Worm (Caenorhabditis elegans) whole organism, L4/young adult: Measurements from ENCODE around the gene cdc-48.1.

Experiments used
- W03F9.2 ChIP-seq: fragments of 150-350 bp; optimal IDR thresholded peaks from 2 replicates; lab custom pipeline; 2014; ENCODE audit warnings: missing biosample characterization, missing genetic modification characterization
- dao-5 ChIP-seq: sonication (generic microtip); optimal IDR thresholded peaks from 2 replicates; lab custom pipeline; 2016; ENCODE audit warnings: missing genotype, missing genetic modification characterization, moderate library complexity, missing compliant biosample characterization
- him-1 ChIP-seq: sonication (generic microtip); optimal IDR thresholded peaks from 2 replicates; lab custom pipeline; 2016; ENCODE audit warnings: missing genotype, missing genetic modification reagents, missing genetic modification characterization, missing compliant biosample characterization

The cdc-48.1 gene

DNA sequence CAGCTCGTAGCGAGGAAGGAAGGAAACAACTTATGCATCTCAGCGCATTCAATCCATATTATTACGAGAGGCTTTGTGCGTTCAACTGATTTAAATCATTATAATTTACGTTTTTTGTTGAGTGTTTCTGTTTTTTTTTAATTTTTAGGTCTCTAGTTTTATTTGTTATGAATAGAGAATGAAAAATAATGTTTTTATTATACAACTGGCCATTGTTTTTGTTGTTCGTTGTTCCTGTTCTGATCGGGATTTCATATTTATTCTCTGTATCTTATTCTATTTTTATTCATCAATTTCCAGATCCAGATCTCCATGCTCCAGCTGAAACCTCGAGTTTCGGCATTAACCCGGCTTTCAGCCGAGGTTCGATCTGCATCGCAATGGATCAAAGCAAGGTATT lies 19.1 kb upstream of the cdc-48.1 start, which contains the start of gene mrps-22:
Gene mrps-22, plus strand, starts transcription at position 301 of the 400 bp plus-strand sequence.
- TF ChIP-seq W03F9.2 (tag; lab: Kevin White, UChicago) (no peak), him-1 (tag; lab: Kevin White, UChicago) (no peak), dao-5 (tag; lab: Kevin White, UChicago) (no peak)

DNA sequence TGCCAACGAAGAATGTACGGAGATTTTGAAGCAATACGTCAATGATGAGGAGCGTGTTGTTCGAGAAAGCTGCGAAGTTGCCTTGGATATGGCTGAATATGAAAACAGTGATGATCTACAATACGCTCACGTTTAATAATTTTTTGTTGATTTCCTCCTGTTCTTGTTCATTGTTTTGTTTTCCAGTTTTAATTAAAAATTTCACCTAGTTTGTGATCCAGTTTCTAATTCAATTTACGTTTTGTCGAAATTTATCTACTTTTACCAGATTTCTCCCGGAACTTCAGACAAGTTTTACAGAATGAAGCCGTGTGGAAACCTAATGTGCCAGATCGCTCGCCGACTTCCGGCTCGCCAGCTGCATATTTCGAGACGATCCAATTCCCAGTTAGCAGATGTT lies 17.6 kb upstream of the cdc-48.1 start, which contains the start of gene dap-3:
Gene dap-3, plus strand, starts transcription at position 301 of the 400 bp plus-strand sequence.
- TF ChIP-seq him-1 (tag; lab: Kevin White, UChicago) (no peak), W03F9.2 (tag; lab: Kevin White, UChicago) (no peak), dao-5 (tag; lab: Kevin White, UChicago) (no peak)

DNA sequence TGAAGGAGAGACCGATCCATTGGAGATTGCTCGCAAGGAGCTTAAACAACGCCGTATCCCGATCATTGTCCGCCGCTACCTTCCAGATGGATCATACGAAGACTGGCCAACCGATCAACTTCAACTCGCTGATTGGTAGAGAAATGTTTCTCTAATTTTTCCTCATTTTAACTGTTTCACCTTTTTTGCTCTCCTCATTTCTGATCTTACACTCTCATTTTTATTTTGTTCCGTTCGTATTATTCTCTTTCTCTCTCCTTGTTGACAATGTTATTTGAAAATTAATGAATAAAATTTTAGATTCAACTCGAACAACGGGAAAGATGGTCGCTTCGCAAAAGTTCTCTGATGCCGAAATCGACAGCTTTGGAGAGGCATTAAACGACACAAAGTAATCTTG lies 16.4 kb upstream of the cdc-48.1 start, which contains the start of gene dohh-1:
Gene dohh-1, plus strand, starts transcription at position 301 of the 400 bp plus-strand sequence.
- TF ChIP-seq W03F9.2 (tag; lab: Kevin White, UChicago), result no peak
- no peak for TF ChIP-seq dao-5 (tag; lab: Kevin White, UChicago)
- TF ChIP-seq him-1 (tag; lab: Kevin White, UChicago), result no peak

DNA sequence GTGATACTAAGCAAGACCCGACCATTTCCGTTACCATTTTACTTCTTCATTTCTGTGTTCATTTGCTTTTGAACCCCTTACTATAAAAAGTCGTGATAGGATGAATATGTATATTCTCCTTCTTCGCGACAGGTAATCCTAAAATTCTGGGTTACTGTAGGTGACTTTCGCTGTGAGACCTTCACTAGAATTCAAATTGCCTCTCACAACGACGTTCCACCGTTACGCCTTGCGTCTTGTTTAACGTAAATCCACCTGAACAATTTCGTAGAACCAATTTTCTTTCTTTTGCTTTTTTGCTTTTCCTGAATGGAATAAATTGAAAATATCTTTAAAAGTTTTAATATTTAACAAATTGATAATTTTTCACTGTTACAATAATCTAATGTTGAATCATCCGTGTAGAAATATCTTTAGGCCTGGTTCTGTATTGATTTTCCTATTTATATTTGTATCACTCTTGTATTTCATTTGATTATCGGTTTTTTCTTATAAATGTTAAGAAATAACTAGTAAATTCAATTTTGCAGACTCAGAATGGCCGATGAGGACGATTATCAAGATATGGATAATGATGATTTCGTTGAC lies 15.7 kb upstream of the cdc-48.1 start, which contains the start of gene rpb-6:
Gene rpb-6, plus strand, starts transcription at position 538 of the 588 bp plus-strand sequence.
- no peak for TF ChIP-seq him-1 (tag; lab: Kevin White, UChicago)
- TF ChIP-seq dao-5 (tag; lab: Kevin White, UChicago), result no peak

ce11 chrII:10574177-10574576 lies 11.0 kb upstream of the cdc-48.1 start:
- no peak for TF ChIP-seq him-1 (tag; lab: Kevin White, UChicago)
- no peak for TF ChIP-seq dao-5 (tag; lab: Kevin White, UChicago)
- TF ChIP-seq W03F9.2 (tag; lab: Kevin White, UChicago), result no peak

DNA sequence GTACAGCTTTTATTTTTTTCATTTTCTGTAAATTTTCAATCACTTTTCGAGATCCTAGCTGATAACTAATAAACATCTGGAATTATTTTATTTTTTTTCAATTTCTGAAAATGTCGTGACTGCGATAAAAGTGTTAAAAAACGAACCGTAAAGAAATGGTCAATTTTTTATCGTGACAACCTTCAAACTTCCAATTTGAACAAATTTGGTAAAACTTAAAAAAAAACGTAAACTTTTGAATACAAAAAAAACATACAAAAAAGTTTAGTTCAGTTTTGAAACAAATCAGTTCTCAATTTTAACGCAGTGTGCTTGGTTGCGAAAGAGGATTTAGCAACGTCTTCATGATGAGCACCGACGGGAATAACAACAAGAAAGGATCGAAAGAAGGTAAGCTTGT lies 8.8 kb upstream of the cdc-48.1 start, which contains the start of gene C06A1.3:
Gene C06A1.3, plus strand, starts transcription at position 301 of the 400 bp plus-strand sequence.
- TF ChIP-seq W03F9.2 (tag; lab: Kevin White, UChicago) (no peak), him-1 (tag; lab: Kevin White, UChicago) (no peak), dao-5 (tag; lab: Kevin White, UChicago) (no peak)

ce11 chrII:10570302-10570701 lies 7.1 kb upstream of the cdc-48.1 start, which contains the start of gene txt-13:
Gene txt-13 (plus strand): TSS chrII:10570602.
- TF ChIP-seq W03F9.2 (tag; lab: Kevin White, UChicago), result no peak
- TF ChIP-seq dao-5 (tag; lab: Kevin White, UChicago), result no peak

- TF ChIP-seq W03F9.2 (tag; lab: Kevin White, UChicago), result no peak
Measured at ce11 chrII:10569498-10569897, 6.3 kb upstream of the cdc-48.1 start.

DNA sequence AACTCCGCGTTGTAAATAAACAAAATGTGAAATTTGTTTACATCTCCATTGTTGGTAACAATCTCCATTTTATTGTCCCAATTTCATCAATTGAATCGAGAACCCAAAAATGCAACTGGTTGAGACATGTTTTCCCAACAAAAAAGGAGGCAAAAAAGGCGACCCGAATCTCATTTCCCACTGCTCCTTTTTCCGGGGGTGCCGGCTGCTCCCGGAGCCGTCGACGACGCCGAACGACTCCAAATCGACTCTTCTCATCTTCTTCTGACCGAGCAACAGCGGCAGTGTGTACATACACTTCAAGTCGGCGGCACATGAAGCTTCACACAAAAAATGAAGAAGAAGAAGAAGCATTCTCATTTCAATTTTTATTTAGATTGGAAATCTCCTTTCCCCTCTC lies 3.3 kb upstream of the cdc-48.1 start:
- TF ChIP-seq him-1 (tag; lab: Kevin White, UChicago) (no peak), dao-5 (tag; lab: Kevin White, UChicago) (no peak), W03F9.2 (tag; lab: Kevin White, UChicago) (no peak)

DNA sequence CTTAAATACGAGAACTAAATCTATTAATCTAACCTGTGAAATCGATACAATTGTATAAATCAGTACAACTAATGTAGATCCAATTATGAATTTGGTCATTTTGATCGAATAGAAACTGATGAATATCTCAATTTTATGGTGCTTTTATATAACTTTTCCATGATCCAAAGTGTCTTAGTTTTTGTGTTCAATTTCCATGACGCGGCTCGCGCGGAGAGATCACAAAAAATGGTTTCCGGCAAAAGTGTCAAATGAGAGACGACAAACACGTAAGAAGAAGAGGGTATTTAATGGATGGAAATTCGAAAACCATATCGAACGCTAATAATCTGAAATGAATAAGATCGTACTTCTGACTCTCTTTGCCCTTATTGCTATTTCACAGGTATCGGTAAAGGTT lies 1.4 kb upstream of the cdc-48.1 start, which contains the start of the genes C06A1.6 and C06A1.7:
Gene C06A1.6, minus strand, starts transcription at position 101 of the 400 bp plus-strand sequence.
Gene C06A1.7, plus strand, starts transcription at position 314 of the 400 bp plus-strand sequence.
- TF ChIP-seq W03F9.2 (tag; lab: Kevin White, UChicago) (no peak), him-1 (tag; lab: Kevin White, UChicago) (no peak), dao-5 (tag; lab: Kevin White, UChicago) (no peak)

- no peak for TF ChIP-seq W03F9.2 (tag; lab: Kevin White, UChicago)
- no peak for TF ChIP-seq dao-5 (tag; lab: Kevin White, UChicago)
- TF ChIP-seq him-1 (tag; lab: Kevin White, UChicago), result no peak
Measured at ce11 chrII:10559671-10560184, 3.5 kb downstream of the cdc-48.1 start.

ce11 chrII:10558962-10559415 lies 4.2 kb downstream of the cdc-48.1 start:
- no peak for TF ChIP-seq W03F9.2 (tag; lab: Kevin White, UChicago)
- TF ChIP-seq him-1 (tag; lab: Kevin White, UChicago), result no peak
- TF ChIP-seq dao-5 (tag; lab: Kevin White, UChicago), result no peak

DNA sequence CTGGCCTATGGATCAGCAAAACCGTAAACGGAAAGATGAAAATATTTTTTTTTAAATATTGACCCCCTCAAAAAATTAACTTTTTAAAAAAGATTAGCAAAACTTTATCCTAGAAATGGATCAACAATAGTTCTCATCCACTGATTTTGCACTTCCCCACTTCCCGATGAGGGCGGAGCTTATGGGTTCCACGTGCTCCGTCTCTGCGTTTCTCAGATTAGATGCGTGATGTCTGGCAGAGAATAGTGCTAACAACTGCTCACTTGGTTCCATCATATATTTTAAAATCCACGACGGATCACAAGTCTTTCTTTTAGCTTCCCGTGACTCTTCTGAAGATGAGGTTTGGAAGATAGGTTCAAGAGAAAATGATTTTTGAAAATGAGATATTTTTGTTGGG lies 4.9 kb downstream of the cdc-48.1 start:
- TF ChIP-seq dao-5 (tag; lab: Kevin White, UChicago) (no peak), W03F9.2 (tag; lab: Kevin White, UChicago) (no peak), him-1 (tag; lab: Kevin White, UChicago) (no peak)

DNA sequence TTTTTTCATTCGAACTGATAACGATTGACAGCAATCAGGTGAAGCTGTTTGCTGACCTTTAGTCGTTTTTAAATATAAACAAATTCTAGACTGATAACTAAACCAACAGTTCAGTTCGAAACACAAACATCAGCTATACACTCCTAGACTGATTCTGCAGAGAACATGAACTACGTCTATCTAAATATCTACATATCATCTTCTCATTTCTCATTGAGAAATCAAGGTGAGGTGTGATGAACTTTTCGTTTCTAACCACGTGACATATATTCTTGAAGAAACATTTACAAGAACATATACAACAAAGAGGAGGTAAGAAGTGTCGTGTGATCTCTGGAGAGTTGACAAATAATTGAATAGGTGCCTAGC lies 6.0 kb downstream of the cdc-48.1 start:
- TF ChIP-seq W03F9.2 (tag; lab: Kevin White, UChicago) (no peak), him-1 (tag; lab: Kevin White, UChicago) (no peak), dao-5 (tag; lab: Kevin White, UChicago) (no peak)
